Worm (Caenorhabditis elegans): ENCODE data around the gene Y57A10A.27.

ce11 chrII:12301233-12301632 is 26.4 kb upstream of the Y57A10A.27 start:
- TF ChIP-seq W03F9.2 (tag; optimal IDR thresholded peaks at IDR 0.05) (no peak), him-1 (tag; optimal IDR thresholded peaks at IDR 0.05) (no peak), dao-5 (tag; optimal IDR thresholded peaks at IDR 0.05) (no peak)
